Worm (Caenorhabditis elegans): Measurements from ENCODE around the gene srx-44.

The srx-44 gene

DNA sequence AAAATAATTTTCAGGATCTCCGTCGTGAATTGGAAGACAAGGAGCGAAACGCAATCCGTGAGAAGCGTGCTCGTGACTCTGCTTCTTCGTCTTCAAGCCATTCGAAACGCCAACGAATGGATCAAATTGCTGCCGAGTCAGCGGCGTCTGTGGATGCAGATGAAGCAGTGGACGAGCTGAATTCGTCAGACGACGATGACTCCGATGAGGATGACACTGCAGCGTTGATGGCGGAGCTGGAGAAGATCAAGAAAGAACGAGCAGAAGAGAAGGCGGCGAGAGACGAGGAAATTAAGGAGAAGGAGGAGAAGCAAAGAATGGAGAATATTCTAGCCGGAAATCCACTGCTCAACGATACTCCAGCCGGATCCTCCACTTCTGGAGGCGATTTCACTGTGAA lies 3.4 kb downstream of the srx-44 start:
- no peak for TF ChIP-seq tab-1 (GFP tag; IDR thresholded peaks at IDR 0.05)
- no peak for TF ChIP-seq ztf-29 (GFP tag; IDR thresholded peaks at IDR 0.05)
- no peak for TF ChIP-seq klf-2 (GFP tag; conservative IDR thresholded peaks at IDR 0.05)
- no peak for TF ChIP-seq flt-1 (GFP tag; IDR thresholded peaks at IDR 0.05)
- no peak for TF ChIP-seq ref-1 (GFP tag; conservative IDR thresholded peaks at IDR 0.05)
- TF ChIP-seq T22C8.4 (GFP tag; IDR thresholded peaks at IDR 0.05), result no peak
- TF ChIP-seq cog-1 (tag; optimal IDR thresholded peaks at IDR 0.05), result no peak
- no peak for TF ChIP-seq med-1 (GFP tag; optimal IDR thresholded peaks at IDR 0.05; ENCODE audit: insufficient read depth)
- TF ChIP-seq ztf-23 (GFP tag; IDR thresholded peaks at IDR 0.05), result no peak

DNA sequence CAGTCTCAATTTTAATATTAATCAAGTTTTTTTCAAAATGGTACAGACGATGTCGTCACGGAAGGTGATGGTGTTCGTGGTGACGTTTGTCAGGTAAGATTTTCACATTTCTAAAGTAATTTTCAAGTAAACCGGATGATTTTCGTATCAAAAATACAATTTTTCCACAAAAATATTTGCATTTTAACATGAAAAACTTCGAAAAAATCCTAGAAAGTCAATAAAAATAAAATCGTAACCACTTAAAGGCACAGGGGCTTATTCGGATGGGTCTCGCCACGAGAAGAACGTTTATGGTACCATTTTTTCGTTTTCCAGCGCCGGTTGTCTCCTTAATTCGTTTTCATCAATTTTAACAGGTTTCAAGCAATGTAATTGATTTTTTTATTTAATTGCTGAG lies 4.2 kb downstream of the srx-44 start, which contains the start of gene T10C6.6:
T10C6.6 (plus strand) TSS at position 27 of the 400 bp plus-strand sequence.
- no peak for TF ChIP-seq tab-1 (GFP tag; IDR thresholded peaks at IDR 0.05)
- no peak for TF ChIP-seq klf-2 (GFP tag; conservative IDR thresholded peaks at IDR 0.05)
- TF ChIP-seq ref-1 (GFP tag; conservative IDR thresholded peaks at IDR 0.05), result no peak
- no peak for TF ChIP-seq T22C8.4 (GFP tag; IDR thresholded peaks at IDR 0.05)
- TF ChIP-seq med-1 (GFP tag; optimal IDR thresholded peaks at IDR 0.05; ENCODE audit: insufficient read depth), result no peak
- TF ChIP-seq cog-1 (tag; optimal IDR thresholded peaks at IDR 0.05), result no peak
- TF ChIP-seq ztf-29 (GFP tag; IDR thresholded peaks at IDR 0.05), result no peak
- TF ChIP-seq flt-1 (GFP tag; IDR thresholded peaks at IDR 0.05), result no peak
- TF ChIP-seq ztf-23 (GFP tag; IDR thresholded peaks at IDR 0.05), result no peak

DNA sequence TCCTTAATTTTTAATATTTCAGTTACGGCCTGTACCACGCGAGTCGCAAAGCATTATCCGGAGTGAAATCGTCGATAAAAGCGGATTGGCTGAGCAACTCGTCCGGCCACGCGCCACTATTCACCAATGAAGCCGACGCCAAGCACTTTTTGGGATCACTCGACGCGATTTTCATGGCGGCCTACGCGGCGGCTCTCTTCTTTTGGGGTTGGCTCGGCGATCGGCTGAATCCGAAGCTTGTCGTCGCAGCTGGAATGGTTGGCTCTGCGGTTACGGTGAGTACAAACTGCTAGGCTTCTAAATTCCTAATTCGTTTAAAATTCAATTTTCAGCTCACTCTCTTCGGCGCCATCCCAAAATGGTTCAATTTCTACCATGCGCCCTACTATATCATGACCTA lies 4.8 kb downstream of the srx-44 start:
- 0 out of 2 replicates have a peak, but pooled peaks have one; percentile 39 for TF ChIP-seq tab-1 (GFP tag; IDR thresholded peaks at IDR 0.05)
- no peak for TF ChIP-seq ztf-23 (GFP tag; IDR thresholded peaks at IDR 0.05)
- TF ChIP-seq T22C8.4 (GFP tag; IDR thresholded peaks at IDR 0.05), result no peak
- TF ChIP-seq ref-1 (GFP tag; conservative IDR thresholded peaks at IDR 0.05), result no peak

DNA sequence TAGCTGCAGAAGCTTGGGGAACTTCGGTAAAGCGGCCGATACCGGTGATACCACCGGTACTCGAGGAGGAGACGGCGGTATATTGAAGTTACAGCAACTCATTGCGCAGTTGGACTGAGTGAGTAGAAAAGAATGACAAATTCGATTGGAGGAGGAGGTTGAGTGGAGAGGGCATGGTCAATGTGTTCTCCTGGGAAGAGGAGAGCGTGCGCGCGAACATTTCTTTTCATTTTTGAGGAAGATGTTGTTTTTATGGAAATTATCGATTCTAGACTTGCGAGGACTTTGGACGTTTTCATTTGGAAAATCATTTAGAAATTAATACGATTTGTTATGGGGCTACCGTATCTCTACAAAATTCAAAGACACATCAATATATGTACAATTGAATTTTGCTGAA lies 9.1 kb downstream of the srx-44 start:
- TF ChIP-seq flt-1 (GFP tag; IDR thresholded peaks at IDR 0.05) (no peak), ztf-29 (GFP tag; IDR thresholded peaks at IDR 0.05) (no peak), cog-1 (tag; optimal IDR thresholded peaks at IDR 0.05) (no peak), tab-1 (GFP tag; IDR thresholded peaks at IDR 0.05) (no peak), T22C8.4 (GFP tag; IDR thresholded peaks at IDR 0.05) (no peak), ref-1 (GFP tag; conservative IDR thresholded peaks at IDR 0.05) (no peak), ztf-23 (GFP tag; IDR thresholded peaks at IDR 0.05) (no peak), klf-2 (GFP tag; conservative IDR thresholded peaks at IDR 0.05) (no peak), med-1 (GFP tag; optimal IDR thresholded peaks at IDR 0.05; ENCODE audit: insufficient read depth) (no peak)

DNA sequence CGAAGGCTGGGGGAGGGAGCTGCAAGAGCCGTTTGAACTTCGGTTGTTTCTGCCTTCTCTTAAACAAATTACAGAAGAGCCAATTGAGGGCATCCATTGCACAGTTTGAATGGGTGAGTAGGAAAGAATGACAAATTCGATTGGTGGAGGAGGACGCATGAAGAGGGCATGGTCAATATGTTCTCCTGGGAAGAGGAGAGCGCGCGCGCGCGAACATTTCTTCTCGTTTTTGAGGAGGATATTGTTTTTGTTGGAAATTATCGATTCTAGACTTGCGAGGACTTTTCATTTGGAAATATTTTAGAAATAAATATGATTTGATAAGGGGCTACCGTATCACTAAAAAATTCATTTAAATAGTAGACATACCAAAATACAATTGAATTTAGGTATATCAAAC lies 11.4 kb downstream of the srx-44 start, which contains the start of gene T10C6.7:
T10C6.7 (minus strand) TSS at position 143 of the 400 bp plus-strand sequence.
- no peak for TF ChIP-seq ztf-23 (GFP tag; IDR thresholded peaks at IDR 0.05)
- TF ChIP-seq tab-1 (GFP tag; IDR thresholded peaks at IDR 0.05), result no peak
- no peak for TF ChIP-seq T22C8.4 (GFP tag; IDR thresholded peaks at IDR 0.05)
- no peak for TF ChIP-seq cog-1 (tag; optimal IDR thresholded peaks at IDR 0.05)
- no peak for TF ChIP-seq flt-1 (GFP tag; IDR thresholded peaks at IDR 0.05)
- TF ChIP-seq klf-2 (GFP tag; conservative IDR thresholded peaks at IDR 0.05), result no peak
- TF ChIP-seq med-1 (GFP tag; optimal IDR thresholded peaks at IDR 0.05; ENCODE audit: insufficient read depth), result no peak
- TF ChIP-seq ztf-29 (GFP tag; IDR thresholded peaks at IDR 0.05), result no peak
- TF ChIP-seq ref-1 (GFP tag; conservative IDR thresholded peaks at IDR 0.05), result no peak

DNA sequence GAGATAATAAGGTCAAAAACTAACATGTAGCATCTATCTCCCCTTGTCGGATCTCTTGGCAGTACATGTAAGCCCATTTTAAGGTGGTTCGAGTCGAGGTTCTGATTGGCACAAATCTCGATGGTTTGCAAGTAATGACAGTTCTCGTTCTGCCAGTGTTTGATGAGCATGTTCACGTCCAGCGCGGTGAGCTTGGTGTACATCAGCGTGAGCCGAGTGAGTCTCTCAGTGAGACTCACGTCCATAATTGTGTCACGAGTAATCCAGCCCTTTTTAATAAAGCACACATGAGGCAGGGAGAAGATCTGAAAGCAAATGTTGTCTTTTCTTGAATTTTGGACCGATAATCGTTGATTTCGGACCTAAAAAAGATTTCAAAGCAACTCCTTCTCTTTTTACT lies 12.6 kb downstream of the srx-44 start, which contains the start of gene T10C6.16:
T10C6.16 (minus strand) TSS at position 245 of the 400 bp plus-strand sequence.
- TF ChIP-seq klf-2 (GFP tag; conservative IDR thresholded peaks at IDR 0.05) (no peak), cog-1 (tag; optimal IDR thresholded peaks at IDR 0.05) (no peak), med-1 (GFP tag; optimal IDR thresholded peaks at IDR 0.05; ENCODE audit: insufficient read depth) (no peak), T22C8.4 (GFP tag; IDR thresholded peaks at IDR 0.05) (no peak), ztf-23 (GFP tag; IDR thresholded peaks at IDR 0.05) (no peak), tab-1 (GFP tag; IDR thresholded peaks at IDR 0.05) (no peak), flt-1 (GFP tag; IDR thresholded peaks at IDR 0.05) (no peak), ztf-29 (GFP tag; IDR thresholded peaks at IDR 0.05) (no peak), ref-1 (GFP tag; conservative IDR thresholded peaks at IDR 0.05) (no peak)

DNA sequence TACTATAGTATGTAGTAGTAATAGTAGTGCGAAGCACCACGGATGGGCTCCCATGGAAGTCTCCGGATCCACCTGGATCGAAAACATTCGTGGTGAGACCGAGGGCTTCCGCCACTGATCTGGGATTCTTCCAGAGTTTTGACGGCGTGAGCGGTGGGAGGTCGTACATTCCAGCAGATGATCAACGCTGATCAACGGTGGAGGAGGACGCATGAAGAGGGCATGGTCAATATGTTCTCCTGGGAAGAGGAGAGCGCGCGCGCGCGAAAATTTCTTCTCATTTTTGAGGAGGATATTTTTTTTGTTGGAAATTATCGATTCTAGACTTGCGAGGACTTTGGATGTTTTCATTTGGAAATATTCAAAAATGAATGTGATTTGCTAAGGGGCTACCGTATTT lies 13.3 kb downstream of the srx-44 start:
- TF ChIP-seq ztf-29 (GFP tag; IDR thresholded peaks at IDR 0.05) (no peak), T22C8.4 (GFP tag; IDR thresholded peaks at IDR 0.05) (no peak), med-1 (GFP tag; optimal IDR thresholded peaks at IDR 0.05; ENCODE audit: insufficient read depth) (no peak), ztf-23 (GFP tag; IDR thresholded peaks at IDR 0.05) (no peak), cog-1 (tag; optimal IDR thresholded peaks at IDR 0.05) (no peak), ref-1 (GFP tag; conservative IDR thresholded peaks at IDR 0.05) (no peak), tab-1 (GFP tag; IDR thresholded peaks at IDR 0.05) (no peak), flt-1 (GFP tag; IDR thresholded peaks at IDR 0.05) (no peak), klf-2 (GFP tag; conservative IDR thresholded peaks at IDR 0.05) (no peak)

DNA sequence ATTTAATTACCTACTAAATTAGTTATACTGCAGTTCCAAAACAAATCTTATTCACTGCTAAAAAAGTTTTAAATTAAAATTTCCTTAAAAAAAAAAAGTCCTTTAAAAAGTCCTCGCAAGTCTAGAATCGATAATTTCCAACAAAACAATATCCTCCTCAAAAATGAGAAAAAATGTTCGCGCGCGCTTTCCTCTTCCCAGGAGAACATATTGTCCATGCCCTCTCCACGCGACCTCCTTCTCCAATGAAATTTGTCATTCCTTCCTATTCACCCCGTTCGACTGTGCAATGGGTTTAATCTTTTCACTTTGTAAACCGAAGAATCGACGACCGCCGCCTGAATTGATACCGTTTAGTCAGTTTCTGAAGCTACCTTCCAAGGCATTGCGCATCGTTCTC lies 16.0 kb downstream of the srx-44 start, which contains the start of gene T10C6.10:
T10C6.10 (plus strand) TSS at position 248 of the 400 bp plus-strand sequence.
- TF ChIP-seq med-1 (GFP tag; optimal IDR thresholded peaks at IDR 0.05; ENCODE audit: insufficient read depth), result no peak
- TF ChIP-seq klf-2 (GFP tag; conservative IDR thresholded peaks at IDR 0.05), result no peak
- TF ChIP-seq ztf-23 (GFP tag; IDR thresholded peaks at IDR 0.05), result no peak
- no peak for TF ChIP-seq flt-1 (GFP tag; IDR thresholded peaks at IDR 0.05)
- TF ChIP-seq ref-1 (GFP tag; conservative IDR thresholded peaks at IDR 0.05), result no peak
- TF ChIP-seq tab-1 (GFP tag; IDR thresholded peaks at IDR 0.05), result no peak
- no peak for TF ChIP-seq cog-1 (tag; optimal IDR thresholded peaks at IDR 0.05)
- no peak for TF ChIP-seq T22C8.4 (GFP tag; IDR thresholded peaks at IDR 0.05)
- no peak for TF ChIP-seq ztf-29 (GFP tag; IDR thresholded peaks at IDR 0.05)

DNA sequence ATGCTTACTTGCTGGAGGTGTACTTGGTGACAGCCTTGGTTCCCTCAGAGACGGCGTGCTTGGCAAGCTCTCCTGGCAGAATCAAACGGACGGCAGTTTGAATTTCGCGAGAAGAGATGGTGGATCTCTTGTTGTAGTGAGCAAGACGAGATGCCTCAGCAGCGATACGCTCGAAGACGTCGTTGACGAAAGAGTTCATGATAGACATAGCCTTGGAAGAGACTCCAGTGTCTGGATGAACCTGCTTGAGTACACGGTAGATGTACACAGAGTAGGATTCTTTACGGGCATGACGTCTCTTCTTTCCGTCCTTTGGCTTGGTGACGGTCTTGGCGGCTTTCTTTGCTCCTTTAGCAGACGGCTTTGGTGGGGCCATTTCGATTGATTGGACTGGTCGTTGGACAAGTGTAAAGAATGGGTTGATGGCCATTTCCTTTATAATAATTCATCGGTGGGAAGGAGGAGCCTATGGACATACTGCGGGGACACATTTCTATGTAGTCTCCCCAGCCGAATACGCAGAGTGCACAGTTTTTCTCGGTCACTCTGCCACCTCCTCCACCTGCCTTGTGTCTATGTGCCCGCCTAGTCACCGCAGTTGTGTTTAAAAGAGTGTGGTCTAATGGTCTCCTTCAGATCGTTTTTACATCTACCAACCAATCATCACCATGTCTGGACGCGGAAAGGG lies 20.1 kb downstream of the srx-44 start, which contains the start of the genes his-4 and his-3:
his-4 (minus strand) TSS at position 376 of the 688 bp plus-strand sequence.
his-3 (plus strand) TSS at position 669 of the 688 bp plus-strand sequence.
- peak; percentile 64; the same call in 1 of the 2 replicates for TF ChIP-seq flt-1 (GFP tag; IDR thresholded peaks at IDR 0.05)
- peak; percentile 31 for TF ChIP-seq cog-1 (tag; optimal IDR thresholded peaks at IDR 0.05)
- 0 out of 2 replicates have a peak, but pooled peaks have one; percentile 7 for TF ChIP-seq ref-1 (GFP tag; conservative IDR thresholded peaks at IDR 0.05)
- peak; percentile 12; the same call in 1 of the 2 replicates for TF ChIP-seq T22C8.4 (GFP tag; IDR thresholded peaks at IDR 0.05)
- TF ChIP-seq ztf-29 (GFP tag; IDR thresholded peaks at IDR 0.05), result peak; percentile 76

All from whole organism, midembryonic.